Worm (Caenorhabditis elegans): Measurements from ENCODE around the gene vps-24.

Gene vps-24

DNA sequence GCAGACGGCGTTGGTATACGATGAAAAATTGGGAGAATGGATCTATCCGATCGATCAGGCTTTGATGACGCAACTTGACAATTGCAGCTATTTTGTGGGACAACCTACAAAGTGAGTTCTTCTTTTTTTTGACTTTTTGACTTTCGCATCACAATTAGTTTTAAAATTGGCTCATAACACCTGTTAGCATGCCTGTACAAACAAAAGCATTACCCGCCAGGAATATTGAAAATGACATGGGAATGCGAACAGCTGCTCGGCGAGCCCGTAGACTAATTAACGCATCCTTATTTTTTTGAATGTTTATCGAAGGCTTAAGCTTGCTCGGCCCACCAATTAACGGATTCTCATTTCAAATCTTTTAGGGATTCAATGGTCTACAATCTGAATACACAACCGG is 6.5 kb upstream of the vps-24 start:
- no peak for TF ChIP-seq klf-2 (GFP tag; conservative IDR thresholded peaks at IDR 0.05)
- TF ChIP-seq med-1 (GFP tag; optimal IDR thresholded peaks at IDR 0.05; ENCODE audit: insufficient read depth): no peak
- no peak for TF ChIP-seq tab-1 (GFP tag; IDR thresholded peaks at IDR 0.05)
- no peak for TF ChIP-seq ref-1 (GFP tag; conservative IDR thresholded peaks at IDR 0.05)
- no peak for TF ChIP-seq flt-1 (GFP tag; IDR thresholded peaks at IDR 0.05)
- no peak for TF ChIP-seq T22C8.4 (GFP tag; IDR thresholded peaks at IDR 0.05)
- TF ChIP-seq cog-1 (tag; optimal IDR thresholded peaks at IDR 0.05): no peak
- no peak for TF ChIP-seq ztf-29 (GFP tag; IDR thresholded peaks at IDR 0.05)
- no peak for TF ChIP-seq ztf-23 (GFP tag; IDR thresholded peaks at IDR 0.05)

- TF ChIP-seq ztf-29 (GFP tag; IDR thresholded peaks at IDR 0.05) (no peak), klf-2 (GFP tag; conservative IDR thresholded peaks at IDR 0.05) (no peak), med-1 (GFP tag; optimal IDR thresholded peaks at IDR 0.05; ENCODE audit: insufficient read depth) (no peak), tab-1 (GFP tag; IDR thresholded peaks at IDR 0.05) (no peak), T22C8.4 (GFP tag; IDR thresholded peaks at IDR 0.05) (no peak), ztf-23 (GFP tag; IDR thresholded peaks at IDR 0.05) (no peak), flt-1 (GFP tag; IDR thresholded peaks at IDR 0.05) (no peak), ref-1 (GFP tag; conservative IDR thresholded peaks at IDR 0.05) (no peak), cog-1 (tag; optimal IDR thresholded peaks at IDR 0.05) (no peak)
Measured at ce11 chrII:4989802-4990201, 4.0 kb upstream of the vps-24 start, which contains the start of gene T27F7.12. Gene T27F7.12 (plus strand): TSS chrII:4990102.

ce11 chrII:4992977-4993376 is 821 bp upstream of the vps-24 start, which contains the start of gene pigb-1:
Gene pigb-1 (minus strand): TSS chrII:4993077.
- TF ChIP-seq ztf-23 (GFP tag; IDR thresholded peaks at IDR 0.05): no peak
- no peak for TF ChIP-seq flt-1 (GFP tag; IDR thresholded peaks at IDR 0.05)
- TF ChIP-seq klf-2 (GFP tag; conservative IDR thresholded peaks at IDR 0.05): no peak
- no peak for TF ChIP-seq med-1 (GFP tag; optimal IDR thresholded peaks at IDR 0.05; ENCODE audit: insufficient read depth)
- no peak for TF ChIP-seq tab-1 (GFP tag; IDR thresholded peaks at IDR 0.05)
- no peak for TF ChIP-seq cog-1 (tag; optimal IDR thresholded peaks at IDR 0.05)
- TF ChIP-seq ztf-29 (GFP tag; IDR thresholded peaks at IDR 0.05): no peak
- no peak for TF ChIP-seq T22C8.4 (GFP tag; IDR thresholded peaks at IDR 0.05)

ce11 chrII:4994939-4995338 is 1.1 kb downstream of the vps-24 start, which contains the start of gene rnh-1.0:
Gene rnh-1.0 (plus strand): TSS chrII:4995327.
- TF ChIP-seq ref-1 (GFP tag; conservative IDR thresholded peaks at IDR 0.05): no peak
- TF ChIP-seq ztf-29 (GFP tag; IDR thresholded peaks at IDR 0.05): no peak
- TF ChIP-seq klf-2 (GFP tag; conservative IDR thresholded peaks at IDR 0.05): no peak
- no peak for TF ChIP-seq flt-1 (GFP tag; IDR thresholded peaks at IDR 0.05)
- no peak for TF ChIP-seq cog-1 (tag; optimal IDR thresholded peaks at IDR 0.05)
- TF ChIP-seq ztf-23 (GFP tag; IDR thresholded peaks at IDR 0.05): no peak
- TF ChIP-seq T22C8.4 (GFP tag; IDR thresholded peaks at IDR 0.05): no peak
- TF ChIP-seq tab-1 (GFP tag; IDR thresholded peaks at IDR 0.05): no peak
- TF ChIP-seq med-1 (GFP tag; optimal IDR thresholded peaks at IDR 0.05; ENCODE audit: insufficient read depth): no peak

- no peak for TF ChIP-seq ref-1 (GFP tag; conservative IDR thresholded peaks at IDR 0.05)
- TF ChIP-seq med-1 (GFP tag; optimal IDR thresholded peaks at IDR 0.05; ENCODE audit: insufficient read depth): no peak
- TF ChIP-seq flt-1 (GFP tag; IDR thresholded peaks at IDR 0.05): no peak
- TF ChIP-seq ztf-29 (GFP tag; IDR thresholded peaks at IDR 0.05): no peak
- no peak for TF ChIP-seq cog-1 (tag; optimal IDR thresholded peaks at IDR 0.05)
Measured at ce11 chrII:4998657-4999056, 4.9 kb downstream of the vps-24 start, which contains the start of gene F59A6.11. Gene F59A6.11 (minus strand): TSS chrII:4998757.

DNA sequence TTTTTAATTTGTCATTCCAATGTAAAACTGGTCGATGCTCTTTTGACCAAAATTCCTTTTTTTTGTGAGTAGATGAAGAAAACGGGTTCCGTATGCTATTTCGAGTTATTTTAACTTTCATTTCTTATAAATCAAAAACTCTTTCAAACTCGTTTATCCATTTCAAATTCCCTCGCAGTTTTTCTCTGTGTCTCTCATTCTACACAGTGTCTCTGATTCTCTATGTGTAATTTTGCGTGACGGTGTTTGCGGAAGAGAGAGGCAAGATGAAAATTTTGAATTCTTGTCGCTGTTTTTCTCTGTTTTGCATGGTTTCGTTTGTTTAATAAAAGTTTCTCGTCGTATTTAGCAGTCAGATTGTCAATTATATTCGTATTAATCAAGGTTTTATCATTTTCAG is 5.3 kb downstream of the vps-24 start, which contains the start of gene citk-2:
Gene citk-2 (plus strand): TSS at position 399 of the 400 bp plus-strand sequence.
- TF ChIP-seq flt-1 (GFP tag; IDR thresholded peaks at IDR 0.05) (no peak), ztf-29 (GFP tag; IDR thresholded peaks at IDR 0.05) (no peak), cog-1 (tag; optimal IDR thresholded peaks at IDR 0.05) (no peak), med-1 (GFP tag; optimal IDR thresholded peaks at IDR 0.05; ENCODE audit: insufficient read depth) (no peak), ztf-23 (GFP tag; IDR thresholded peaks at IDR 0.05) (no peak), ref-1 (GFP tag; conservative IDR thresholded peaks at IDR 0.05) (no peak), klf-2 (GFP tag; conservative IDR thresholded peaks at IDR 0.05) (no peak), tab-1 (GFP tag; IDR thresholded peaks at IDR 0.05) (no peak), T22C8.4 (GFP tag; IDR thresholded peaks at IDR 0.05) (no peak)

DNA sequence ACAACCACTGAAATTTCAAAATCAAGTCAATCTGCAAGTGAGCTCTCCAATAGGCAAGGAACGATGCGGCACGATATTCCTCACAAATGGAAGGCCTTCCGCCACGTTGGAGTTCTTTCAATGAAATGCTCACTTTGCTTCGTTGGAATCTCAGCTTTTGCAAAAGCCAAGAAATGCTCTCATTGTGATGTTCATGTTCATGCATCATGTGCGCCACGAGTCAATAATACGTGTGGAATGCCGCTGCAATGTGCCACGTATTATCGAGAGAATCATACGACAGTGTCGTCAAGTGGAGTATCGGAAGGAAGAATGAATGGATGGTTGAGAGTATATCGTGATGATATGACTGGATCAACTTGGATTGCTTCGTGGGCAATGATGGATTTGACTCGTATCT is 8.1 kb downstream of the vps-24 start:
- TF ChIP-seq cog-1 (tag; optimal IDR thresholded peaks at IDR 0.05) (no peak), ref-1 (GFP tag; conservative IDR thresholded peaks at IDR 0.05) (no peak), T22C8.4 (GFP tag; IDR thresholded peaks at IDR 0.05) (no peak), tab-1 (GFP tag; IDR thresholded peaks at IDR 0.05) (no peak), klf-2 (GFP tag; conservative IDR thresholded peaks at IDR 0.05) (no peak), med-1 (GFP tag; optimal IDR thresholded peaks at IDR 0.05; ENCODE audit: insufficient read depth) (no peak)

DNA sequence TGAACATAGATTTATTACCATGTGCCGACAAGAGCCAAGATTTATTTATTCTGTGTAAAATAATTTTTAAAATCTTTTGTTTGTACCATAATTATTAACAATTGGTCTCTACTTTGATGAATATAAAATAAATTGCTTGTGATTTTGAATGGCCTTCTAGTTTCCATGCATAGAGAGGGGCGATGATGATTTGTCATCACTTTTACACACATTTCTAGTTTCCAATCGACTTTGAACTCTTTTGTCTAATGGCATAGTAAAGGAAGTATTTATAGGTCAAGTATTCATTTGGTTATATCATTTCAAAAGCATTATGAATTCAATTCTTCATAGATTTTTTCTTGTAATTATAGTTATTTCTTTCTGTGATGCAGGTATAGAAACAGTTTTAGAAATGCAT is 9.9 kb downstream of the vps-24 start, which contains the start of gene F59A6.10:
Gene F59A6.10 (plus strand): TSS at position 301 of the 400 bp plus-strand sequence.
- TF ChIP-seq klf-2 (GFP tag; conservative IDR thresholded peaks at IDR 0.05) (no peak), T22C8.4 (GFP tag; IDR thresholded peaks at IDR 0.05) (no peak), ztf-23 (GFP tag; IDR thresholded peaks at IDR 0.05) (no peak)

- TF ChIP-seq cog-1 (tag; optimal IDR thresholded peaks at IDR 0.05) (no peak), ztf-23 (GFP tag; IDR thresholded peaks at IDR 0.05) (no peak), klf-2 (GFP tag; conservative IDR thresholded peaks at IDR 0.05) (no peak), flt-1 (GFP tag; IDR thresholded peaks at IDR 0.05) (no peak), med-1 (GFP tag; optimal IDR thresholded peaks at IDR 0.05; ENCODE audit: insufficient read depth) (no peak), ztf-29 (GFP tag; IDR thresholded peaks at IDR 0.05) (no peak), ref-1 (GFP tag; conservative IDR thresholded peaks at IDR 0.05) (no peak), T22C8.4 (GFP tag; IDR thresholded peaks at IDR 0.05) (no peak), tab-1 (GFP tag; IDR thresholded peaks at IDR 0.05) (no peak)
Measured at ce11 chrII:5004781-5005180, 11.0 kb downstream of the vps-24 start, which contains the start of gene F59A6.4. Gene F59A6.4 (plus strand): TSS chrII:5005081.

ce11 chrII:5008033-5008432 is 14.2 kb downstream of the vps-24 start, which contains the start of gene F59A6.3:
Gene F59A6.3 (plus strand): TSS chrII:5008333.
- no peak for TF ChIP-seq ztf-29 (GFP tag; IDR thresholded peaks at IDR 0.05)
- TF ChIP-seq klf-2 (GFP tag; conservative IDR thresholded peaks at IDR 0.05): no peak
- no peak for TF ChIP-seq tab-1 (GFP tag; IDR thresholded peaks at IDR 0.05)
- no peak for TF ChIP-seq cog-1 (tag; optimal IDR thresholded peaks at IDR 0.05)
- no peak for TF ChIP-seq ztf-23 (GFP tag; IDR thresholded peaks at IDR 0.05)
- no peak for TF ChIP-seq ref-1 (GFP tag; conservative IDR thresholded peaks at IDR 0.05)
- no peak for TF ChIP-seq med-1 (GFP tag; optimal IDR thresholded peaks at IDR 0.05; ENCODE audit: insufficient read depth)
- no peak for TF ChIP-seq T22C8.4 (GFP tag; IDR thresholded peaks at IDR 0.05)
- no peak for TF ChIP-seq flt-1 (GFP tag; IDR thresholded peaks at IDR 0.05)
